Fruit fly (Drosophila melanogaster) whole organism, prepupa: Measurements from ENCODE around the gene Gbp3.

ENCODE experiments used
- Blimp-1 ChIP-seq: fragments of 200-800 bp; sonication (Bioruptor generic); optimal IDR thresholded peaks from 3 replicates; lab custom pipeline; 2017; ENCODE audit warnings: missing biosample characterization, missing genetic modification characterization, mild to moderate bottlenecking, moderate library complexity, missing genetic modification reagents
- CG10631 ChIP-seq: fragments of 200-800 bp; sonication (Bioruptor generic); optimal IDR thresholded peaks from 2 replicates; lab custom pipeline; 2016; ENCODE audit warnings: missing biosample characterization, missing genetic modification characterization
- CG11902 ChIP-seq: fragments of 200-800 bp; sonication (Bioruptor generic); optimal IDR thresholded peaks from 3 replicates; lab custom pipeline; 2016; ENCODE audit warnings: missing biosample characterization, missing genetic modification characterization
- CG15336 ChIP-seq: fragments of 200-800 bp; sonication (Bioruptor generic); IDR thresholded peaks from 2 replicates; pipeline ENCODE4 v1.3.6; 2022; ENCODE audit warnings: missing biosample characterization, missing genetic modification characterization
- CG31627 ChIP-seq: fragments of 200-800 bp; sonication (Bioruptor generic); optimal IDR thresholded peaks from 3 replicates; lab custom pipeline; 2016; ENCODE audit warnings: missing biosample characterization, missing genetic modification characterization
- CG32006 ChIP-seq: fragments of 200-800 bp; sonication (Bioruptor generic); optimal IDR thresholded peaks from 3 replicates; lab custom pipeline; 2017; ENCODE audit warnings: missing biosample characterization, mild to moderate bottlenecking, missing genetic modification characterization
- CG3919 ChIP-seq: fragments of 200-800 bp; sonication (Bioruptor generic); optimal IDR thresholded peaks from 3 replicates; lab custom pipeline; 2016; ENCODE audit warnings: missing biosample characterization, missing genetic modification characterization
- CG6163 ChIP-seq: fragments of 200-800 bp; sonication (Bioruptor generic); IDR thresholded peaks from 3 replicates; pipeline ENCODE4 v1.3.6; 2022; ENCODE audit warnings: missing biosample characterization, missing genetic modification characterization
- CG6808 ChIP-seq: fragments of 200-800 bp; sonication (Bioruptor generic); optimal IDR thresholded peaks from 3 replicates; lab custom pipeline; 2017; ENCODE audit warnings: missing biosample characterization, missing genetic modification characterization, mild to moderate bottlenecking, moderate library complexity, missing genetic modification reagents
- CG6854 ChIP-seq: fragments of 200-800 bp; sonication (Bioruptor generic); optimal IDR thresholded peaks from 2 replicates; lab custom pipeline; 2017; ENCODE audit warnings: missing biosample characterization, mild to moderate bottlenecking, missing genetic modification characterization
- CG8119 ChIP-seq: fragments of 200-800 bp; sonication (Bioruptor generic); IDR thresholded peaks from 3 replicates; pipeline ENCODE4 v1.3.6; 2022; ENCODE audit warnings: missing biosample characterization, missing genetic modification characterization
- CG8319 ChIP-seq: fragments of 200-800 bp; sonication (Bioruptor generic); optimal IDR thresholded peaks from 3 replicates; lab custom pipeline; 2016; ENCODE audit warnings: missing biosample characterization, missing genetic modification characterization
- CG9139 ChIP-seq: fragments of 200-800 bp; sonication (Bioruptor generic); optimal IDR thresholded peaks from 3 replicates; lab custom pipeline; 2017; ENCODE audit warnings: missing biosample characterization, mild to moderate bottlenecking, missing genetic modification characterization
- Eip78C ChIP-seq: fragments of 200-800 bp; sonication (Bioruptor generic); peaks from one replicate; lab custom pipeline; 2016; ENCODE audit warnings: missing biosample characterization, missing genetic modification characterization
- Ets21C ChIP-seq: fragments of 200-800 bp; sonication (Bioruptor generic); optimal IDR thresholded peaks from 3 replicates; lab custom pipeline; 2016; ENCODE audit warnings: missing biosample characterization, missing genetic modification characterization
- Gug ChIP-seq: fragments of 200-800 bp; sonication (Bioruptor generic); IDR thresholded peaks from 2 replicates; pipeline ENCODE4 v1.3.6; 2022; ENCODE audit warnings: missing biosample characterization, missing genetic modification characterization
- Hr38 ChIP-seq: sonication (Bioruptor generic); optimal IDR thresholded peaks from 2 replicates; lab custom pipeline; 2016; ENCODE audit warnings: missing biosample characterization, missing genetic modification characterization
- Hr4 ChIP-seq: fragments of 200-800 bp; sonication (Bioruptor generic); optimal IDR thresholded peaks from 3 replicates; lab custom pipeline; 2016; ENCODE audit warnings: missing biosample characterization, missing genetic modification characterization
- Lpt ChIP-seq: fragments of 200-800 bp; sonication (Bioruptor generic); optimal IDR thresholded peaks from 3 replicates; lab custom pipeline; 2016; ENCODE audit warnings: missing biosample characterization, missing genetic modification characterization
- Met ChIP-seq: fragments of 200-800 bp; sonication (Bioruptor generic); optimal IDR thresholded peaks from 3 replicates; lab custom pipeline; 2016; ENCODE audit warnings: missing biosample characterization, missing genetic modification characterization
- OdsH ChIP-seq: fragments of 200-800 bp; sonication (Bioruptor generic); optimal IDR thresholded peaks from 3 replicates; lab custom pipeline; 2016; ENCODE audit warnings: missing biosample characterization, missing genetic modification characterization
- Smox ChIP-seq: fragments of 200-800 bp; sonication (Bioruptor generic); optimal IDR thresholded peaks from 3 replicates; lab custom pipeline; 2016; ENCODE audit warnings: missing biosample characterization, missing genetic modification characterization
- Sox102F ChIP-seq: fragments of 200-800 bp; sonication (Bioruptor generic); optimal IDR thresholded peaks from 2 replicates; lab custom pipeline; 2016; ENCODE audit warnings: missing biosample characterization, mild to moderate bottlenecking, missing genetic modification characterization
- Sox14 ChIP-seq: fragments of 200-800 bp; sonication (Bioruptor generic); optimal IDR thresholded peaks from 3 replicates; lab custom pipeline; 2016; ENCODE audit warnings: missing biosample characterization, missing genetic modification characterization
- achi ChIP-seq: fragments of 200-800 bp; sonication (Bioruptor generic); optimal IDR thresholded peaks from 3 replicates; lab custom pipeline; 2016; ENCODE audit warnings: missing biosample characterization, missing genetic modification characterization
- acj6 ChIP-seq: fragments of 200-800 bp; sonication (Bioruptor generic); optimal IDR thresholded peaks from 3 replicates; lab custom pipeline; 2016; ENCODE audit warnings: missing biosample characterization, missing genetic modification characterization
- dac ChIP-seq: fragments of 200-800 bp; sonication (Bioruptor generic); optimal IDR thresholded peaks from 2 replicates; lab custom pipeline; 2017; ENCODE audit warnings: missing biosample characterization, mild to moderate bottlenecking, missing genetic modification characterization
- eg ChIP-seq: fragments of 200-800 bp; sonication (Bioruptor generic); IDR thresholded peaks from 3 replicates; pipeline ENCODE4 v1.3.6; 2022; ENCODE audit warnings: missing biosample characterization, missing genetic modification characterization
- fd59A ChIP-seq: fragments of 200-800 bp; sonication (Bioruptor generic); optimal IDR thresholded peaks from 2 replicates; lab custom pipeline; 2017; ENCODE audit warnings: missing biosample characterization, mild to moderate bottlenecking, missing genetic modification characterization, missing genetic modification reagents
- fd85E ChIP-seq: fragments of 200-800 bp; sonication (Bioruptor generic); optimal IDR thresholded peaks from 3 replicates; lab custom pipeline; 2016; ENCODE audit warnings: missing biosample characterization, missing genetic modification characterization
- fkh ChIP-seq: fragments of 200-800 bp; sonication (Bioruptor generic); optimal IDR thresholded peaks from 3 replicates; lab custom pipeline; 2017; ENCODE audit warnings: missing biosample characterization, mild to moderate bottlenecking, missing genetic modification characterization, moderate library complexity
- lz ChIP-seq: fragments of 200-800 bp; sonication (Bioruptor generic); optimal IDR thresholded peaks from 3 replicates; lab custom pipeline; 2016; ENCODE audit warnings: missing biosample characterization, missing genetic modification characterization
- net ChIP-seq: fragments of 200-800 bp; sonication (Bioruptor generic); optimal IDR thresholded peaks from 3 replicates; lab custom pipeline; 2016; ENCODE audit warnings: missing biosample characterization, missing genetic modification characterization
- pdm3 ChIP-seq: fragments of 200-800 bp; sonication (Bioruptor generic); optimal IDR thresholded peaks from 3 replicates; lab custom pipeline; 2016; ENCODE audit warnings: missing biosample characterization, missing genetic modification characterization
- salr ChIP-seq, 2 experiments: fragments of 200-800 bp; sonication (Bioruptor generic); optimal IDR thresholded peaks; 3 replicates each; lab custom pipeline; 2016 to 2018; ENCODE audit warnings: missing biosample characterization in 2 of 2, missing genetic modification characterization in 2 of 2, mild to moderate bottlenecking in 1 of 2
- spab ChIP-seq: fragments of 200-800 bp; sonication (Bioruptor generic); optimal IDR thresholded peaks from 2 replicates; lab custom pipeline; 2017; ENCODE audit warnings: missing biosample characterization, mild to moderate bottlenecking, missing genetic modification characterization, missing genetic modification reagents
- ss ChIP-seq, 2 experiments: fragments of 200-800 bp; sonication (Bioruptor generic); optimal IDR thresholded peaks; 2 replicates in 1 of 2; 3 replicates in 1 of 2; lab custom pipeline; 2017 to 2018; ENCODE audit warnings: mild to moderate bottlenecking in 2 of 2, missing biosample characterization in 2 of 2, missing genetic modification characterization in 2 of 2, moderate library complexity in 1 of 2
- svp ChIP-seq: fragments of 200-800 bp; sonication (Bioruptor generic); peaks from one replicate; lab custom pipeline; 2016; ENCODE audit warnings: missing biosample characterization, missing genetic modification characterization
- topi ChIP-seq: fragments of 200-800 bp; sonication (Bioruptor generic); optimal IDR thresholded peaks from 3 replicates; lab custom pipeline; 2016; ENCODE audit warnings: missing biosample characterization, missing genetic modification characterization
- vri ChIP-seq: fragments of 200-800 bp; sonication (Bioruptor generic); optimal IDR thresholded peaks from 3 replicates; lab custom pipeline; 2016; ENCODE audit warnings: missing biosample characterization, mild to moderate bottlenecking, missing genetic modification characterization

The Gbp3 gene

dm6 chr3R:23009480-23010115 lies 32.5 kb downstream of the Gbp3 start (continued):
- TF ChIP-seq svp (no peak), dac (no peak), fd59A (GFP tag; lab: Kevin White, UChicago) (no peak), Hr4 (GFP tag; lab: Kevin White, UChicago) (peak; percentile 40), topi (GFP tag; lab: Kevin White, UChicago) (no peak), CG3919 (GFP tag; lab: Kevin White, UChicago) (no peak), CG31627 (GFP tag; lab: Kevin White, UChicago) (no peak)

dm6 chr3R:23010406-23010805 lies 33.3 kb downstream of the Gbp3 start, which contains the start of gene CG34375:
Gene CG34375 (minus strand): TSS chr3R:23010562.
- TF ChIP-seq CG6854 (no peak), OdsH (no peak), Eip78C (GFP tag; lab: Kevin White, UChicago) (peak; percentile 73), dac (no peak), Sox14 (GFP tag; lab: Kevin White, UChicago) (no peak), lz (GFP tag; lab: Kevin White, UChicago) (no peak), topi (GFP tag; lab: Kevin White, UChicago) (no peak), CG9139 (GFP tag; lab: Kevin White, UChicago) (no peak), salr (GFP tag; optimal IDR thresholded peaks at IDR 0.05; lab: Kevin White, UChicago) (no peak), net (GFP tag; lab: Kevin White, UChicago) (no peak), CG15336 (GFP tag; lab: Robert Waterston, UW) (0 out of 2 replicates have a peak, but pooled peaks have one; percentile 33), ss (GFP tag; optimal IDR thresholded peaks at IDR 0.05; lab: Kevin White, UChicago) (no peak), CG6808 (GFP tag; lab: Kevin White, UChicago) (no peak), CG32006 (no peak), Blimp-1 (GFP tag; lab: Kevin White, UChicago) (no peak), CG8119 (GFP tag; lab: Robert Waterston, UW) (peak; percentile 39; the same call in 1 of the 3 replicates), Gug (GFP tag; lab: Robert Waterston, UW) (no peak), Ets21C (GFP tag; lab: Kevin White, UChicago) (no peak), achi (GFP tag; lab: Kevin White, UChicago) (no peak), Hr38 (GFP tag; lab: Kevin White, UChicago) (no peak), Lpt (no peak), CG10631 (GFP tag; lab: Kevin White, UChicago) (no peak), eg (GFP tag; lab: Robert Waterston, UW) (peak; percentile 62; the same call in 2 of the 3 replicates), CG8319 (GFP tag; lab: Kevin White, UChicago) (no peak), pdm3 (GFP tag; lab: Kevin White, UChicago) (no peak), CG3919 (GFP tag; lab: Kevin White, UChicago) (no peak), Met (no peak), svp (no peak), CG31627 (GFP tag; lab: Kevin White, UChicago) (no peak), Sox102F (GFP tag; lab: Kevin White, UChicago) (no peak), CG6163 (GFP tag; lab: Robert Waterston, UW) (peak; percentile 51; the same call in 2 of the 3 replicates), vri (no peak)
- TF ChIP-seq, all 60 proteins: peak for 5

dm6 chr3R:23012017-23012416 lies 34.9 kb downstream of the Gbp3 start, which contains the start of gene CG6688:
Gene CG6688 (plus strand): TSS chr3R:23012412.
- peak; percentile 4 for TF ChIP-seq Eip78C (GFP tag; lab: Kevin White, UChicago)
- TF ChIP-seq Lpt, result no peak
- no peak for TF ChIP-seq dac
- TF ChIP-seq acj6 (GFP tag; lab: Kevin White, UChicago), result no peak
- no peak for TF ChIP-seq CG11902 (GFP tag; lab: Kevin White, UChicago)
- no peak for TF ChIP-seq Smox (GFP tag; lab: Kevin White, UChicago)
- TF ChIP-seq Sox14 (GFP tag; lab: Kevin White, UChicago), result no peak
- no peak for TF ChIP-seq spab (GFP tag; lab: Kevin White, UChicago)
- no peak for TF ChIP-seq fd85E (GFP tag; lab: Kevin White, UChicago)
- no peak for TF ChIP-seq fd59A (GFP tag; lab: Kevin White, UChicago)
- no peak for TF ChIP-seq pdm3 (GFP tag; lab: Kevin White, UChicago)
- TF ChIP-seq ss (GFP tag; optimal IDR thresholded peaks at IDR 0.05; lab: Kevin White, UChicago), result no peak
- TF ChIP-seq fkh (GFP tag; lab: Kevin White, UChicago), result peak; percentile 16
- TF ChIP-seq, all 60 proteins: peak for 2
